Worm (Caenorhabditis elegans) whole organism, young adult: ENCODE measurements around the gene EEED8.14.

Experiments
- B0035.1 ChIP-seq: sonication (generic microtip); optimal IDR thresholded peaks from 2 replicates; lab custom pipeline; 2016; ENCODE audit warnings: missing genetic modification characterization, mild to moderate bottlenecking, missing compliant biosample characterization, missing genotype, missing genetic modification reagents
- B0336.3 ChIP-seq: fragments of 200-800 bp; sonication (Bioruptor generic); IDR thresholded peaks from 2 replicates; pipeline ENCODE4 v1.3.6; 2022; ENCODE audit warnings: missing genetic modification characterization, missing compliant biosample characterization
- C17E4.6 ChIP-seq: fragments of 200-800 bp; sonication (Bioruptor generic); IDR thresholded peaks from 2 replicates; pipeline ENCODE4 v1.3.6; 2022; ENCODE audit warnings: missing genetic modification reagents, missing genetic modification characterization, missing compliant biosample characterization
- F23B12.7 ChIP-seq: sonication (generic microtip); optimal IDR thresholded peaks from 2 replicates; lab custom pipeline; 2017; ENCODE audit warnings: missing genetic modification characterization, mild to moderate bottlenecking, missing compliant biosample characterization, antibody characterized with exemption, moderate library complexity; ENCODE audit not compliant: insufficient read depth
- F49E8.2 ChIP-seq: sonication (generic microtip); optimal IDR thresholded peaks from 3 replicates; lab custom pipeline; 2017; ENCODE audit warnings: missing genetic modification characterization, mild to moderate bottlenecking, missing compliant biosample characterization, antibody characterized with exemption, moderate library complexity; ENCODE audit not compliant: insufficient read depth
- F52B5.7 ChIP-seq: sonication (generic microtip); optimal IDR thresholded peaks from 2 replicates; lab custom pipeline; 2016; ENCODE audit warnings: mild to moderate bottlenecking, missing genetic modification characterization, missing compliant biosample characterization
- F55B11.4 ChIP-seq: sonication (generic microtip); optimal IDR thresholded peaks from 2 replicates; lab custom pipeline; 2016; ENCODE audit warnings: missing compliant biosample characterization, missing genetic modification characterization, borderline replicate concordance; ENCODE audit not compliant: insufficient read depth
- F57A8.1 ChIP-seq: fragments of 200-800 bp; sonication (Bioruptor generic); optimal IDR thresholded peaks from 2 replicates; lab custom pipeline; 2018; ENCODE audit warnings: mild to moderate bottlenecking, missing genetic modification characterization, moderate library complexity, missing compliant biosample characterization
- F57C9.4 ChIP-seq: sonication (generic microtip); optimal IDR thresholded peaks from 2 replicates; lab custom pipeline; 2017; ENCODE audit warnings: mild to moderate bottlenecking, missing genetic modification characterization, missing compliant biosample characterization
- K11D2.4 ChIP-seq: fragments of 200-800 bp; sonication (Bioruptor generic); IDR thresholded peaks from 2 replicates; pipeline ENCODE4 v1.3.6; 2022; ENCODE audit warnings: missing genetic modification reagents, missing genetic modification characterization, missing compliant biosample characterization
- Y56A3A.18 ChIP-seq: fragments of 200-800 bp; sonication (Bioruptor generic); IDR thresholded peaks from 2 replicates; pipeline ENCODE4 v1.3.6; 2022; ENCODE audit warnings: missing genetic modification reagents, missing genetic modification characterization, missing compliant biosample characterization
- Y95B8A.8 ChIP-seq: fragments of 200-800 bp; sonication (Bioruptor generic); IDR thresholded peaks from 2 replicates; pipeline ENCODE4 v1.3.6; 2022; ENCODE audit warnings: missing genetic modification reagents, missing genetic modification characterization, missing compliant biosample characterization
- athp-1 ChIP-seq: sonication (generic microtip); optimal IDR thresholded peaks from 2 replicates; lab custom pipeline; 2017; ENCODE audit warnings: mild to moderate bottlenecking, missing genetic modification characterization, missing compliant biosample characterization
- attf-5 ChIP-seq: fragments of 200-800 bp; sonication (Bioruptor generic); optimal IDR thresholded peaks from 2 replicates; lab custom pipeline; 2018; ENCODE audit warnings: mild to moderate bottlenecking, missing genetic modification characterization, missing compliant biosample characterization
- attf-6 ChIP-seq: fragments of 200-800 bp; sonication (Bioruptor generic); IDR thresholded peaks from 2 replicates; pipeline ENCODE4 v1.3.6; 2022; ENCODE audit warnings: missing genetic modification reagents, missing genetic modification characterization, missing compliant biosample characterization
- bed-2 ChIP-seq: fragments of 200-800 bp; sonication (Bioruptor generic); IDR thresholded peaks from 2 replicates; pipeline ENCODE4 v1.3.6; 2022; ENCODE audit warnings: missing genetic modification reagents, missing genetic modification characterization, missing compliant biosample characterization
- cebp-2 ChIP-seq: fragments of 200-800 bp; sonication (Bioruptor generic); IDR thresholded peaks from 2 replicates; pipeline ENCODE4 v1.3.6; 2022; ENCODE audit warnings: missing genetic modification characterization, missing compliant biosample characterization
- ceh-27 ChIP-seq: fragments of 200-800 bp; sonication (Bioruptor generic); optimal IDR thresholded peaks from 2 replicates; lab custom pipeline; 2018; ENCODE audit warnings: mild to moderate bottlenecking, missing genetic modification characterization, moderate library complexity, missing compliant biosample characterization
- die-1 ChIP-seq: sonication (generic microtip); optimal IDR thresholded peaks from 2 replicates; lab custom pipeline; 2016; ENCODE audit warnings: missing genotype, mild to moderate bottlenecking, missing genetic modification characterization, missing compliant biosample characterization
- dpl-1 ChIP-seq: fragments of 150-350 bp; optimal IDR thresholded peaks from 2 replicates; lab custom pipeline; 2014; ENCODE audit warnings: missing biosample characterization, missing genetic modification reagents, missing genetic modification characterization
- egl-18 ChIP-seq: fragments of 200-800 bp; sonication (Bioruptor generic); IDR thresholded peaks from 2 replicates; pipeline ENCODE4 v1.3.6; 2022; ENCODE audit warnings: missing genetic modification reagents, missing genetic modification characterization, missing compliant biosample characterization
- ekl-4 ChIP-seq: fragments of 200-800 bp; sonication (Bioruptor generic); IDR thresholded peaks from 2 replicates; pipeline ENCODE4 v1.3.6; 2022; ENCODE audit warnings: missing genetic modification reagents, missing genetic modification characterization, missing compliant biosample characterization
- hlh-26 ChIP-seq: fragments of 200-800 bp; sonication (Bioruptor generic); conservative IDR thresholded peaks from 2 replicates; pipeline ENCODE4 v1.3.6; 2022; ENCODE audit warnings: missing genetic modification reagents, missing genetic modification characterization, missing compliant biosample characterization
- hrde-1 ChIP-seq: sonication (generic microtip); optimal IDR thresholded peaks from 2 replicates; lab custom pipeline; 2016; ENCODE audit warnings: missing genetic modification characterization, mild to moderate bottlenecking, missing compliant biosample characterization, moderate library complexity, missing genotype, missing genetic modification reagents, borderline replicate concordance
- hsf-1 ChIP-seq: fragments of 200-800 bp; sonication (Bioruptor generic); IDR thresholded peaks from 2 replicates; pipeline ENCODE4 v1.3.6; 2022; ENCODE audit warnings: missing genetic modification reagents, missing genetic modification characterization, missing compliant biosample characterization
- lag-1 ChIP-seq: fragments of 200-800 bp; sonication (Bioruptor generic); IDR thresholded peaks from 2 replicates; pipeline ENCODE4 v1.3.6; 2022; ENCODE audit warnings: missing genetic modification reagents, missing genetic modification characterization, missing compliant biosample characterization
- lin-26 ChIP-seq: fragments of 200-800 bp; sonication (Bioruptor generic); IDR thresholded peaks from 2 replicates; pipeline ENCODE4 v1.3.6; 2022; ENCODE audit warnings: missing genetic modification reagents, missing genetic modification characterization, missing compliant biosample characterization
- lir-1 ChIP-seq: fragments of 200-800 bp; sonication (Bioruptor generic); conservative IDR thresholded peaks from 2 replicates; pipeline ENCODE4 v1.3.6; 2022; ENCODE audit warnings: missing genetic modification reagents, missing genetic modification characterization, missing compliant biosample characterization
- lsl-1 ChIP-seq: fragments of 200-800 bp; sonication (Bioruptor generic); optimal IDR thresholded peaks from 2 replicates; lab custom pipeline; 2018; ENCODE audit warnings: mild to moderate bottlenecking, missing genetic modification characterization, moderate library complexity, missing compliant biosample characterization
- madf-6 ChIP-seq: fragments of 200-800 bp; sonication (Bioruptor generic); IDR thresholded peaks from 2 replicates; pipeline ENCODE4 v1.3.6; 2022; ENCODE audit warnings: missing genetic modification reagents, missing genetic modification characterization, missing compliant biosample characterization
- mcd-1 ChIP-seq: fragments of 200-800 bp; sonication (Bioruptor generic); IDR thresholded peaks from 2 replicates; pipeline ENCODE4 v1.3.6; 2022; ENCODE audit warnings: missing genetic modification reagents, missing genetic modification characterization, missing compliant biosample characterization
- nfyb-1 ChIP-seq: fragments of 200-800 bp; sonication (Bioruptor generic); IDR thresholded peaks from 2 replicates; pipeline ENCODE4 v1.3.6; 2022; ENCODE audit warnings: missing genetic modification reagents, missing genetic modification characterization, missing compliant biosample characterization
- nhr-120 ChIP-seq: fragments of 200-800 bp; sonication (Bioruptor generic); IDR thresholded peaks from 2 replicates; pipeline ENCODE4 v1.3.6; 2022; ENCODE audit warnings: missing genetic modification characterization, missing compliant biosample characterization
- nhr-179 ChIP-seq: sonication (generic microtip); optimal IDR thresholded peaks from 2 replicates; lab custom pipeline; 2016; ENCODE audit warnings: mild to moderate bottlenecking, missing genetic modification characterization, missing compliant biosample characterization
- nhr-80 ChIP-seq: sonication (generic microtip); optimal IDR thresholded peaks from 2 replicates; lab custom pipeline; 2016; ENCODE audit warnings: missing genetic modification characterization, missing compliant biosample characterization
- pbrm-1 ChIP-seq: fragments of 200-800 bp; sonication (Bioruptor generic); IDR thresholded peaks from 2 replicates; pipeline ENCODE4 v1.3.6; 2022; ENCODE audit warnings: missing genetic modification reagents, missing genetic modification characterization, missing compliant biosample characterization
- rcor-1 ChIP-seq: fragments of 200-800 bp; sonication (Bioruptor generic); IDR thresholded peaks from 2 replicates; pipeline ENCODE4 v1.3.6; 2022; ENCODE audit warnings: missing genetic modification reagents, missing genetic modification characterization, missing compliant biosample characterization
- sea-2 ChIP-seq: fragments of 200-800 bp; sonication (Bioruptor generic); IDR thresholded peaks from 2 replicates; pipeline ENCODE4 v1.3.6; 2022; ENCODE audit warnings: missing genetic modification characterization, missing compliant biosample characterization
- snpc-3.4 ChIP-seq: sonication (generic microtip); optimal IDR thresholded peaks from 2 replicates; lab custom pipeline; 2017; ENCODE audit warnings: missing genetic modification characterization, mild to moderate bottlenecking, missing compliant biosample characterization, antibody characterized with exemption, moderate library complexity, missing genotype, missing genetic modification reagents
- snpc-4 ChIP-seq, 5 experiments: fragments of 150-350 bp in 1 of 5; sonication (generic microtip) in 4 of 5; optimal IDR thresholded peaks; 2 replicates each; lab custom pipeline; 2014 to 2018; ENCODE audit warnings: missing genetic modification characterization in 5 of 5, missing biosample characterization in 3 of 5, antibody characterized with exemption in 2 of 5, mild to moderate bottlenecking in 2 of 5, missing compliant biosample characterization in 2 of 5, missing genotype in 2 of 5, moderate library complexity in 2 of 5, missing genetic modification reagents in 1 of 5
- tbx-9 ChIP-seq: sonication (generic microtip); optimal IDR thresholded peaks from 2 replicates; lab custom pipeline; 2016; ENCODE audit warnings: borderline replicate concordance, missing genetic modification characterization, inconsistent platforms, missing compliant biosample characterization
- unc-130 ChIP-seq: sonication (generic microtip); optimal IDR thresholded peaks from 2 replicates; lab custom pipeline; 2016; ENCODE audit warnings: missing genetic modification reagents, missing genetic modification characterization, missing compliant biosample characterization
- xnd-1 ChIP-seq: sonication (generic microtip); optimal IDR thresholded peaks from 2 replicates; lab custom pipeline; 2016; ENCODE audit warnings: missing genotype, missing genetic modification reagents, missing genetic modification characterization, missing compliant biosample characterization
- ztf-26 ChIP-seq: sonication (generic microtip); optimal IDR thresholded peaks from 2 replicates; lab custom pipeline; 2017; ENCODE audit warnings: missing genetic modification characterization, missing compliant biosample characterization
- ztf-3 ChIP-seq: fragments of 200-800 bp; sonication (Bioruptor generic); optimal IDR thresholded peaks from 2 replicates; lab custom pipeline; 2018; ENCODE audit warnings: mild to moderate bottlenecking, missing genetic modification characterization, missing compliant biosample characterization
- ztf-6 ChIP-seq: fragments of 200-800 bp; sonication (Bioruptor generic); IDR thresholded peaks from 2 replicates; pipeline ENCODE4 v1.3.6; 2022; ENCODE audit warnings: missing genetic modification reagents, missing genetic modification characterization, missing compliant biosample characterization

EEED8.14 gene

DNA sequence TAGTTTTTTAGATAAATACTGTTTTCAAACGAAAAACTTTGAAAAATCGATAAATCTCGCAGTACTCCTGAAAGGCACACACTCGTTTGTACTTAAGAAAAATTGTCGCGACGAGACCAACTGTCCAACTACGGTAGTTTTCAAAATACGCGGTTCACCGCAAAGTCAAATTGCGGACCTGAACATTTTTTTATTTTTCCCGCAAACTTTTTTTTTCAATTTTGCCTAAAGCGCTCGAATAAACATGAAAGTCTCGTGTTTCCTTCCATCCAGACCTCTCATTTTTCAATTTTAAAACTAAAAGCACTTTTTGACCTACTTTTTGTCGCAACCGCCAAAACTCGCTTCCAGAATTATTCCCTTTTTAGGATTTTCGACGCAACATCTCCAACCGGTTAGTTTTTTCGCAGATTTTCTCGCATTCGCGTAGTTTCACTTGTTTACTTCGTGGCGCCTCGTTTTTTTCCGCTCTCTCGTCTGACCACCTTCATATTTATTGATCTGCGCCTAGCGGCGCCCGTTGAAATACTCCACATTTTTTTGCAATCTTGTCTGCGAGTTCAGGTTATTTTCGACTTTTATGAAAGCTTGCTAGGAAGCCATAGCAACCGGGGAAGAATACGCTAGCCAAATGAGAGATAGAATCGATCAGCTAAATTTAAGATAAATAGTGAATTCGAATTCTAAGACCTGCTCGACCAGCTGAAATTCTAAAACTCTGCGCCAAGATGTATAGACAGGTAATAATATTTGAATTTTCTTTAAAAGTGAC lies 36.2 kb downstream of the EEED8.14 start, which contains the start of gene prdx-2:
prdx-2 (plus strand) TSS at position 729 of the 772 bp plus-strand sequence.
- TF ChIP-seq attf-5 (no peak), xnd-1 (tag; lab: Kevin White, UChicago) (peak; percentile 84), nhr-80 (no peak), attf-6 (GFP tag; lab: Robert Waterston, UW) (peak; percentile 68; the same call in 1 of the 2 replicates), dpl-1 (GFP tag; lab: Kevin White, UChicago) (peak; percentile 77), B0336.3 (GFP tag; lab: Robert Waterston, UW) (peak; percentile 73), nhr-120 (GFP tag; lab: Robert Waterston, UW) (no peak), F52B5.7 (tag; lab: Kevin White, UChicago) (no peak), lin-26 (GFP tag; lab: Robert Waterston, UW) (no peak), ceh-27 (GFP tag; lab: Kevin White, UChicago) (no peak), lsl-1 (GFP tag; lab: Kevin White, UChicago) (peak; percentile 98), athp-1 (peak; percentile 44), F49E8.2 (tag; lab: Kevin White, UChicago) (peak; percentile 16), F55B11.4 (no peak), F23B12.7 (tag; lab: Kevin White, UChicago) (no peak), Y95B8A.8 (peak; percentile 67; the same call in 1 of the 2 replicates), K11D2.4 (GFP tag; lab: Robert Waterston, UW) (no peak), egl-18 (no peak), snpc-3.4 (tag; lab: Kevin White, UChicago) (peak; percentile 35), bed-2 (no peak), mcd-1 (GFP tag; lab: Robert Waterston, UW) (peak; percentile 40; the same call in 1 of the 2 replicates), nfyb-1 (GFP tag; lab: Robert Waterston, UW) (0 out of 2 replicates have a peak, but pooled peaks have one; percentile 51), F57A8.1 (GFP tag; lab: Kevin White, UChicago) (no peak), sea-2 (GFP tag; lab: Robert Waterston, UW) (no peak), B0035.1 (tag; lab: Kevin White, UChicago) (no peak), pbrm-1 (GFP tag; lab: Robert Waterston, UW) (peak; percentile 68; the same call in 1 of the 2 replicates), C17E4.6 (GFP tag; lab: Robert Waterston, UW) (peak; percentile 75), rcor-1 (peak; percentile 67), die-1 (no peak), lag-1 (GFP tag; lab: Robert Waterston, UW) (no peak), ztf-3 (no peak), ekl-4 (GFP tag; lab: Robert Waterston, UW) (peak; percentile 70; the same call in 1 of the 2 replicates), hrde-1 (tag; lab: Kevin White, UChicago) (no peak), lir-1 (no peak; the same call in 1 of the 2 replicates), cebp-2 (GFP tag; lab: Robert Waterston, UW) (no peak), hsf-1 (GFP tag; lab: Robert Waterston, UW) (peak; percentile 74), unc-130 (GFP tag; lab: Kevin White, UChicago) (peak; percentile 37), tbx-9 (tag; lab: Kevin White, UChicago) (no peak), nhr-179 (tag; lab: Kevin White, UChicago) (no peak), ztf-26 (no peak), ztf-6 (no peak), madf-6 (GFP tag; lab: Robert Waterston, UW) (peak; percentile 96), snpc-4 (GFP tag; optimal IDR thresholded peaks at IDR 0.05; lab: Kevin White, UChicago) (no peak), snpc-4 (tag; optimal IDR thresholded peaks at IDR 0.05; lab: Kevin White, UChicago) (no peak), Y56A3A.18 (GFP tag; lab: Robert Waterston, UW) (no peak), F57C9.4 (tag; lab: Kevin White, UChicago) (no peak), hlh-26 (GFP tag; lab: Robert Waterston, UW) (no peak)
